Worm (Caenorhabditis elegans): ENCODE measurements around the gene mdt-29.

Gene mdt-29

DNA sequence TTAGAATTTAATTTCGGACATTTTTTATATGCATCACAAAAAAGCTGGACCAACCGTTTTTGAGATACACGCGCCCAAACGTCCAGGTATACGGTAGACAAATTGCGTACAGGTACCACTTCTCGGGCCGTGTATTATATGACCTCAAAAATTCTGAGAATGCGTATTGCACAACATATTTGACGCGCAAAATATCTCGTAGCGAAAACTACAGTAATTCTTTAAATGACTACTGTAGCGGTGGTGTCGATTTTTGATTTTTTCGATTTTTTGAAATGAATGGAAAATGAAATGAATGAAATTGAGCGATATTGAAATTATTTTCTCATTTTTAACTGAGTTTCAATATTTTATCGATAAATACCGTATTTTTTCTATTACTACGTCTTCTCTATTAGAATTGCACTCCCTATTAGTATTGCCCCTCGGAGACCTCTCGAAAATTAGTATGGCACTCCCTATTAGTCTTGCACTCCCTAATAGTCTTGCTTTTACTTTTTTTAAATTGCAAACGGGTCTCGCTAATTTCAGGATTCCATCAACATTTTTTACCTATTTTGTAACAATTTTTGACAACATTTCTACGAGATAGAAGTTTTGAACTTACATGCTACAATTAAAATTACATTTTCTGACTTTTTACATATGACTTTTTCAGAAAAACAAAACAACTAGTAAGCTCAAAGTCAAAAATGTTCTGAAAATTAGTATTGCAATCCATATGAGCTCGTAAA, 6.6 kb downstream of the mdt-29 start:
- TF ChIP-seq lag-1 (GFP tag; IDR thresholded peaks at IDR 0.05): no peak
- peak; percentile 14 for TF ChIP-seq ZK185.1 (tag; optimal IDR thresholded peaks at IDR 0.05; ENCODE audit: poor library complexity, severe bottlenecking)
- TF ChIP-seq lsl-1 (GFP tag; optimal IDR thresholded peaks at IDR 0.05): peak; percentile 27
- TF ChIP-seq hmg-1.2 (GFP tag; IDR thresholded peaks at IDR 0.05): no peak

DNA sequence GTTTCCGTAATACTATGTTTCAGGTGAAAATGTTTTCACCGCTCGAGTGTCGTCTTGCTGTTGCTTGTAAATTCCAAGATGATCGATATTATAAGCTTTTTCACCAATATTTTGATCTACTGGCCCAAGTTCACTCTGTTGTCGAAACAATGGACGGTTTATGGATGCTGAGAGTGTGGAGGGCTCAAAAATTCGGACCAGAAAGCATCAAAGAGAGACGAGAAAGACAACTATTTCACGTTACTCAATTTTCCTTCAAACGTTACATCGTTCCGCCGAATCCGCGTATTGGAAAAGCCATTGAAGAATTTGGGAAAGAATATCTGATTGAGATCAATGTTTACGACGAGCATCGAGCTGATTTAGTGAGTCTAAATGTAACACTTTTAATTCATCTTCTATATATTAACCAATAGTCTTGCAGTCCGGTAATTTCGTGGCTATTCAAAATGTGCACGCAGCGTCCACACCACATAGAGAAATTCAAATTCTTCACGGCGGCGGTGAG, 7.3 kb downstream of the mdt-29 start, which contains the start of gene pot-3:
pot-3 (plus strand) TSS at position 17 of the 508 bp plus-strand sequence.
- TF ChIP-seq atf-7 (tag; optimal IDR thresholded peaks at IDR 0.05) (no peak), K11D2.4 (GFP tag; IDR thresholded peaks at IDR 0.05) (no peak), zim-3 (tag; optimal IDR thresholded peaks at IDR 0.05) (peak; percentile 64), tbp1 (GFP tag; optimal IDR thresholded peaks at IDR 0.05) (no peak), nfya-1 (tag; optimal IDR thresholded peaks at IDR 0.05; ENCODE audit: borderline replicate concordance, insufficient read depth) (peak; percentile 67), tbx-9 (tag; optimal IDR thresholded peaks at IDR 0.05; ENCODE audit: borderline replicate concordance) (peak; percentile 92), T26A5.8 (tag; optimal IDR thresholded peaks at IDR 0.05) (peak; percentile 80), ztf-22 (GFP tag; optimal IDR thresholded peaks at IDR 0.05) (peak; percentile 21), lin-35 (GFP tag; optimal IDR thresholded peaks at IDR 0.05) (peak in 1 of 3 experiments; percentile 29), madf-8 (GFP tag; conservative IDR thresholded peaks at IDR 0.05) (no peak), B0035.1 (tag; optimal IDR thresholded peaks at IDR 0.05) (no peak)
